Fruit fly (Drosophila melanogaster) whole organism, embryonic: ENCODE measurements around the gene CG34435.

ENCODE experiments used
- Atf6 ChIP-seq: fragments of 200-800 bp; sonication (Bioruptor generic); IDR thresholded peaks from 2 replicates; pipeline ENCODE4 v1.3.6; 2022; ENCODE audit warnings: missing biosample characterization, missing genetic modification characterization
- Awh ChIP-seq: fragments of 200-800 bp; sonication (Bioruptor generic); IDR thresholded peaks from 2 replicates; pipeline ENCODE4, ENCODE4 v1.3.6; 2022; ENCODE audit warnings: missing biosample characterization, missing genetic modification characterization
- CG1024 ChIP-seq: fragments of 200-800 bp; sonication (Bioruptor generic); IDR thresholded peaks from 2 replicates; pipeline ENCODE4 v1.3.6; 2022; ENCODE audit warnings: missing biosample characterization, missing genetic modification characterization
- CG10274 ChIP-seq: fragments of 200-800 bp; sonication (Bioruptor generic); optimal IDR thresholded peaks from 3 replicates; lab custom pipeline; 2017; ENCODE audit warnings: missing biosample characterization, mild to moderate bottlenecking, missing genetic modification characterization
- CG11247 ChIP-seq: fragments of 200-800 bp; sonication (Bioruptor generic); IDR thresholded peaks from 2 replicates; pipeline ENCODE4 v1.3.6; 2022; ENCODE audit warnings: missing biosample characterization, missing genetic modification characterization
- CG11456 ChIP-seq: fragments of 200-800 bp; sonication (Bioruptor generic); IDR thresholded peaks from 3 replicates; pipeline ENCODE4 v1.3.6; 2022; ENCODE audit warnings: missing biosample characterization, missing genetic modification characterization
- CG12659 ChIP-seq: fragments of 200-800 bp; sonication (Bioruptor generic); optimal IDR thresholded peaks from 3 replicates; lab custom pipeline; 2017; ENCODE audit warnings: mild to moderate bottlenecking, missing biosample characterization, missing genetic modification reagents, missing genetic modification characterization
- CG17361 ChIP-seq: fragments of 200-800 bp; sonication (Bioruptor generic); IDR thresholded peaks from 3 replicates; pipeline ENCODE4 v1.3.6; 2022; ENCODE audit warnings: missing biosample characterization, missing genetic modification characterization
- CG2116 ChIP-seq: fragments of 200-800 bp; sonication (Bioruptor generic); optimal IDR thresholded peaks from 3 replicates; lab custom pipeline; 2018; ENCODE audit warnings: missing biosample characterization, mild to moderate bottlenecking, missing genetic modification characterization
- CG2712 ChIP-seq: fragments of 200-800 bp; optimal IDR thresholded peaks from 3 replicates; lab custom pipeline; 2019; ENCODE audit warnings: missing biosample characterization, mild to moderate bottlenecking, missing genetic modification characterization, moderate library complexity
- CG31224 ChIP-seq: fragments of 200-800 bp; sonication (Bioruptor generic); IDR thresholded peaks from 2 replicates; pipeline ENCODE4 v1.3.6; 2022; ENCODE audit warnings: missing biosample characterization, missing genetic modification characterization
- CG32767 ChIP-seq: fragments of 200-800 bp; sonication (Bioruptor generic); IDR thresholded peaks from 2 replicates; pipeline ENCODE4 v1.3.6; 2022; ENCODE audit warnings: missing biosample characterization, missing genetic modification characterization
- CG3407 ChIP-seq: fragments of 200-800 bp; sonication (Bioruptor generic); optimal IDR thresholded peaks from 2 replicates; lab custom pipeline; 2018; ENCODE audit warnings: missing biosample characterization, mild to moderate bottlenecking, missing genetic modification characterization
- CG4328 ChIP-seq: fragments of 200-800 bp; sonication (Bioruptor generic); optimal IDR thresholded peaks from 3 replicates; lab custom pipeline; 2017; ENCODE audit warnings: missing biosample characterization, missing genetic modification reagents, missing genetic modification characterization
- CG4707 ChIP-seq: fragments of 200-800 bp; sonication (Bioruptor generic); optimal IDR thresholded peaks from 2 replicates; lab custom pipeline; 2018; ENCODE audit warnings: missing biosample characterization, mild to moderate bottlenecking, missing genetic modification characterization, moderate library complexity
- CG5245 ChIP-seq: fragments of 200-800 bp; sonication (Bioruptor generic); optimal IDR thresholded peaks from 3 replicates; lab custom pipeline; 2016; ENCODE audit warnings: missing biosample characterization, missing genetic modification characterization
- CG8765 ChIP-seq: fragments of 200-800 bp; sonication (Bioruptor generic); IDR thresholded peaks from 2 replicates; pipeline ENCODE4 v1.3.6; 2022; ENCODE audit warnings: missing biosample characterization, missing genetic modification characterization
- Dbx ChIP-seq: fragments of 200-800 bp; sonication (Bioruptor generic); IDR thresholded peaks from 3 replicates; pipeline ENCODE4 v1.3.6; 2022; ENCODE audit warnings: missing biosample characterization, missing genetic modification characterization
- Dip2 ChIP-seq: fragments of 200-800 bp; sonication (Bioruptor generic); IDR thresholded peaks from 2 replicates; pipeline ENCODE4 v1.3.6; 2022; ENCODE audit warnings: missing biosample characterization, missing genetic modification characterization
- Doc2 ChIP-seq: fragments of 200-800 bp; sonication (Bioruptor generic); IDR thresholded peaks from 2 replicates; pipeline ENCODE4 v1.3.6; 2022; ENCODE audit warnings: missing biosample characterization, missing genetic modification characterization
- Fer2 ChIP-seq: fragments of 200-800 bp; sonication (Bioruptor generic); optimal IDR thresholded peaks from 2 replicates; lab custom pipeline; 2018; ENCODE audit warnings: missing biosample characterization, mild to moderate bottlenecking, missing genetic modification characterization, moderate library complexity
- HmgD ChIP-seq: fragments of 200-800 bp; sonication (Bioruptor generic); optimal IDR thresholded peaks from 3 replicates; lab custom pipeline; 2016; ENCODE audit warnings: missing biosample characterization, missing genetic modification characterization
- Hsf ChIP-seq: fragments of 200-800 bp; sonication (Bioruptor generic); optimal IDR thresholded peaks from 3 replicates; lab custom pipeline; 2016; ENCODE audit warnings: missing biosample characterization, missing genetic modification characterization
- Lhr ChIP-seq: fragments of 200-800 bp; sonication (Bioruptor generic); optimal IDR thresholded peaks from 3 replicates; lab custom pipeline; 2017; ENCODE audit warnings: mild to moderate bottlenecking, missing biosample characterization, missing genetic modification reagents, missing genetic modification characterization
- NC2β ChIP-seq: fragments of 200-800 bp; sonication (Bioruptor generic); optimal IDR thresholded peaks from 2 replicates; lab custom pipeline; 2016; ENCODE audit warnings: missing biosample characterization, missing genetic modification characterization
- NFAT ChIP-seq: fragments of 200-800 bp; sonication (Bioruptor generic); IDR thresholded peaks from 2 replicates; pipeline ENCODE4 v1.3.6; 2022; ENCODE audit warnings: missing biosample characterization, missing genetic modification characterization
- Neu2 ChIP-seq: fragments of 200-800 bp; sonication (Bioruptor generic); optimal IDR thresholded peaks from 3 replicates; lab custom pipeline; 2016; ENCODE audit warnings: missing biosample characterization, missing genetic modification characterization, borderline replicate concordance
- Ravus ChIP-seq: fragments of 200-800 bp; sonication (Bioruptor generic); IDR thresholded peaks from 2 replicates; pipeline ENCODE4 v1.3.6; 2022; ENCODE audit warnings: missing biosample characterization, missing genetic modification characterization
- Sox100B ChIP-seq: fragments of 200-800 bp; sonication (Bioruptor generic); optimal IDR thresholded peaks from 3 replicates; lab custom pipeline; 2018; ENCODE audit warnings: missing biosample characterization, mild to moderate bottlenecking, missing genetic modification characterization
- ase ChIP-seq: fragments of 200-800 bp; sonication (Bioruptor generic); IDR thresholded peaks from 3 replicates; pipeline ENCODE4 v1.3.6; 2022; ENCODE audit warnings: missing biosample characterization, missing genetic modification characterization
- ash1 ChIP-seq: fragments of 200-800 bp; sonication (Bioruptor generic); optimal IDR thresholded peaks from 2 replicates; lab custom pipeline; 2018; ENCODE audit warnings: missing biosample characterization, mild to moderate bottlenecking, missing genetic modification characterization
- ato ChIP-seq: fragments of 200-800 bp; sonication (Bioruptor generic); IDR thresholded peaks from 2 replicates; pipeline ENCODE4 v1.3.6; 2022; ENCODE audit warnings: missing biosample characterization, missing genetic modification characterization; ENCODE audit not compliant: partially characterized antibody
- bsh ChIP-seq, 2 experiments: fragments of 200-800 bp; sonication (Bioruptor generic); optimal IDR thresholded peaks; 2 replicates each; lab custom pipeline; 2017 to 2018; ENCODE audit warnings: mild to moderate bottlenecking in 2 of 2, missing biosample characterization in 2 of 2, missing genetic modification characterization in 2 of 2, moderate library complexity in 1 of 2
- cato ChIP-seq: fragments of 200-800 bp; sonication (Bioruptor generic); optimal IDR thresholded peaks from 2 replicates; lab custom pipeline; 2016; ENCODE audit warnings: missing biosample characterization, missing genetic modification characterization, borderline replicate concordance
- crc ChIP-seq: fragments of 200-800 bp; sonication (Bioruptor generic); optimal IDR thresholded peaks from 2 replicates; lab custom pipeline; 2016; ENCODE audit warnings: missing biosample characterization, missing genetic modification characterization
- dati ChIP-seq: fragments of 200-800 bp; sonication (Bioruptor generic); IDR thresholded peaks from 2 replicates; pipeline ENCODE4 v1.3.6; 2022; ENCODE audit warnings: missing biosample characterization, missing genetic modification characterization
- eve ChIP-seq, 2 experiments: fragments of >200 bp; optimal IDR thresholded peaks; 2 replicates each; lab custom pipeline; 2017; ENCODE audit warnings: missing biosample characterization in 2 of 2, missing genetic modification characterization in 2 of 2
- fd96Cb ChIP-seq: fragments of 200-800 bp; sonication (Bioruptor generic); optimal IDR thresholded peaks from 2 replicates; lab custom pipeline; 2018; ENCODE audit warnings: missing biosample characterization, mild to moderate bottlenecking, missing genetic modification characterization, moderate library complexity
- gem ChIP-seq: fragments of 200-800 bp; sonication (Bioruptor generic); optimal IDR thresholded peaks from 2 replicates; lab custom pipeline; 2019; ENCODE audit warnings: missing biosample characterization, mild to moderate bottlenecking, missing genetic modification characterization, moderate library complexity
- h ChIP-seq: fragments of >200 bp; optimal IDR thresholded peaks from 2 replicates; lab custom pipeline; 2017
- insv ChIP-seq, 2 experiments: fragments of 200-800 bp; sonication (Bioruptor generic); optimal IDR thresholded peaks; 3 replicates each; lab custom pipeline; 2016 to 2018; ENCODE audit warnings: missing biosample characterization in 2 of 2, missing genetic modification characterization in 2 of 2
- kay ChIP-seq: fragments of 200-800 bp; sonication (Bioruptor generic); optimal IDR thresholded peaks from 2 replicates; lab custom pipeline; 2016; ENCODE audit warnings: missing biosample characterization, missing genetic modification characterization
- lmd ChIP-seq: fragments of 200-800 bp; sonication (Bioruptor generic); IDR thresholded peaks from 2 replicates; pipeline ENCODE4 v1.3.6; 2022; ENCODE audit warnings: missing biosample characterization, missing genetic modification characterization
- maf-S ChIP-seq: fragments of 200-800 bp; sonication (Bioruptor generic); optimal IDR thresholded peaks from 2 replicates; lab custom pipeline; 2016; ENCODE audit warnings: missing biosample characterization, missing genetic modification characterization
- mld ChIP-seq: fragments of 200-800 bp; sonication (Bioruptor generic); IDR thresholded peaks from 3 replicates; pipeline ENCODE4 v1.3.6; 2022; ENCODE audit warnings: missing biosample characterization, missing genetic modification characterization; ENCODE audit not compliant: partially characterized antibody
- nerfin-1 ChIP-seq: fragments of 200-800 bp; sonication (Bioruptor generic); optimal IDR thresholded peaks from 3 replicates; lab custom pipeline; 2019; ENCODE audit warnings: missing biosample characterization, mild to moderate bottlenecking, missing genetic modification characterization, moderate library complexity
- oc ChIP-seq: fragments of 200-800 bp; sonication (Bioruptor generic); optimal IDR thresholded peaks from 2 replicates; lab custom pipeline; 2018; ENCODE audit warnings: missing biosample characterization, mild to moderate bottlenecking, missing genetic modification characterization, moderate library complexity
- onecut ChIP-seq: fragments of 200-800 bp; sonication (Bioruptor generic); IDR thresholded peaks from 2 replicates; pipeline ENCODE4 v1.3.6; 2022; ENCODE audit warnings: missing biosample characterization, missing genetic modification characterization
- peb ChIP-seq: fragments of 200-800 bp; sonication (Bioruptor generic); IDR thresholded peaks from 2 replicates; pipeline ENCODE4 v1.3.6; 2022; ENCODE audit warnings: missing biosample characterization, missing genetic modification characterization
- phol ChIP-seq: fragments of 200-800 bp; sonication (Bioruptor generic); optimal IDR thresholded peaks from 3 replicates; lab custom pipeline; 2018; ENCODE audit warnings: missing biosample characterization, mild to moderate bottlenecking, missing genetic modification characterization, moderate library complexity
- prd ChIP-seq, 3 experiments: fragments of >200 bp in 2 of 3; fragments of 200-800 bp in 1 of 3; sonication (Bioruptor generic) in 1 of 3; optimal IDR thresholded peaks in 2 of 3; IDR thresholded peaks in 1 of 3; 2 replicates in 2 of 3; 3 replicates in 1 of 3; pipeline versions ENCODE4 v1.3.6 to Lab custom; 2017 to 2022; ENCODE audit warnings: missing biosample characterization in 1 of 3, missing genetic modification characterization in 1 of 3
- zfh1 ChIP-seq: fragments of 200-800 bp; sonication (Bioruptor generic); IDR thresholded peaks from 3 replicates; pipeline ENCODE4 v1.3.6; 2022; ENCODE audit warnings: missing biosample characterization, missing genetic modification characterization

CG34435 gene

DNA sequence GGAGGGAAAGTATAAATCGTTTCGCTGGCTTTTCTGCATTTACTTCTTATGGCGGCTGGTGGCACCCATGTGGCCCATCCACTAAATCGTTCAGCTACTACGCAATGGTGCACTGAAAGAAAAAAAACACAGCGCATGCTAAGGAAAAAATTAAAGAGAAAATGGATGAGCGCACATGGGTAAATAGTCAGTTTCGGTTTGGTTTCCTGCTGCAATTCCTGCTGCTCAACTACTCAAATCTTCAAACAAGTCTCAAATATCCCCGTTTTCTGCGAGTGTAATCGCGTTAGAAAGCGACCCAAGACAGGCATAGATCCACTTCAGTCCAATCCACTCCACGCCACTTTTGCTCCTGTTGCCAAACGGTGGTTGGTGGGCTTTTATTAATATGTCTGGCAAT, 11.3 kb downstream of the CG34435 start (continued):
- no peak for TF ChIP-seq cato
- TF ChIP-seq Hsf (GFP tag; lab: Kevin White, UChicago): no peak
- no peak for TF ChIP-seq maf-S (GFP tag; lab: Kevin White, UChicago)
- no peak for TF ChIP-seq kay (GFP tag; lab: Kevin White, UChicago)
- no peak for TF ChIP-seq crc (GFP tag; lab: Kevin White, UChicago)
- no peak for TF ChIP-seq CG4707 (GFP tag; lab: Kevin White, UChicago)
- no peak for TF ChIP-seq ato (GFP tag; lab: Robert Waterston, UW)
- no peak for TF ChIP-seq CG1024 (GFP tag; lab: Robert Waterston, UW)
- TF ChIP-seq CG12659 (GFP tag; lab: Kevin White, UChicago): no peak
- no peak for TF ChIP-seq prd (optimal IDR thresholded peaks at IDR 0.05; lab: Kevin White, UChicago)
- peak; percentile 59; the same call in 2 of the 3 replicates for TF ChIP-seq prd (GFP tag; IDR thresholded peaks at IDR 0.05; lab: Robert Waterston, UW)
- no peak for TF ChIP-seq fd96Cb (tag; lab: Kevin White, UChicago)
- TF ChIP-seq CG32767 (GFP tag; lab: Robert Waterston, UW): no peak
- TF ChIP-seq CG31224 (GFP tag; lab: Robert Waterston, UW): no peak
- TF ChIP-seq NFAT (GFP tag; lab: Robert Waterston, UW): no peak
- TF ChIP-seq gem (tag; lab: Kevin White, UChicago): peak; percentile 15
- TF ChIP-seq HmgD (GFP tag; lab: Kevin White, UChicago): no peak
- no peak for TF ChIP-seq Doc2
- no peak for TF ChIP-seq Awh (GFP tag; lab: Robert Waterston, UW)
- TF ChIP-seq zfh1: 0 out of 3 replicates have a peak, but pooled peaks have one; percentile 29
- no peak for TF ChIP-seq insv (GFP tag; optimal IDR thresholded peaks at IDR 0.05; lab: Kevin White, UChicago)
- TF ChIP-seq CG8765 (GFP tag; lab: Robert Waterston, UW): no peak
- no peak for TF ChIP-seq peb
- TF ChIP-seq ase (GFP tag; lab: Robert Waterston, UW): no peak
- TF ChIP-seq Sox100B: no peak
- TF ChIP-seq Lhr: no peak
- no peak for TF ChIP-seq phol
- TF ChIP-seq CG10274 (GFP tag; lab: Kevin White, UChicago): no peak
- no peak for TF ChIP-seq nerfin-1 (tag; lab: Kevin White, UChicago)
- no peak for TF ChIP-seq eve (GFP tag; optimal IDR thresholded peaks at IDR 0.05; lab: Kevin White, UChicago)
- TF ChIP-seq lmd: 0 out of 2 replicates have a peak, but pooled peaks have one; percentile 26
- no peak for TF ChIP-seq CG17361
- TF ChIP-seq ash1 (GFP tag; lab: Kevin White, UChicago): no peak
- TF ChIP-seq Ravus: no peak
- no peak for TF ChIP-seq Dbx
- no peak for TF ChIP-seq h (lab: Kevin White, UChicago)
- no peak for TF ChIP-seq oc (tag; lab: Kevin White, UChicago)
- no peak for TF ChIP-seq Dip2
- no peak for TF ChIP-seq onecut (GFP tag; lab: Robert Waterston, UW)
- no peak for TF ChIP-seq mld
- no peak for TF ChIP-seq Neu2 (GFP tag; lab: Kevin White, UChicago)
- no peak for TF ChIP-seq Fer2 (tag; lab: Kevin White, UChicago)
- TF ChIP-seq CG11247 (GFP tag; lab: Robert Waterston, UW): no peak
- TF ChIP-seq dati: no peak
- peak in 1 of 2 experiments; percentile 6 for TF ChIP-seq bsh (GFP tag; optimal IDR thresholded peaks at IDR 0.05; lab: Kevin White, UChicago)
- no peak for TF ChIP-seq CG4328 (GFP tag; lab: Kevin White, UChicago)
- TF ChIP-seq CG5245 (GFP tag; lab: Kevin White, UChicago): no peak
- no peak for TF ChIP-seq CG3407
- TF ChIP-seq NC2β (GFP tag; lab: Kevin White, UChicago): no peak
- no peak for TF ChIP-seq Atf6
- 0 out of 3 replicates have a peak, but pooled peaks have one; percentile 52 for TF ChIP-seq CG11456
- no peak for TF ChIP-seq CG2116 (GFP tag; lab: Kevin White, UChicago)
- TF ChIP-seq CG2712 (tag; lab: Kevin White, UChicago): peak; percentile 9
